Fruit fly (Drosophila melanogaster): ENCODE measurements around the gene CG8891.

The CG8891 gene

dm6 chr2L:4936325-4936869 lies 42.8 kb downstream of the CG8891 start, which contains the start of gene hoe2:
hoe2 (minus strand) TSS chr2L:4936450.
- TF ChIP-seq dmrt93B (GFP tag; optimal IDR thresholded peaks at IDR 0.05) (no peak), OdsH (GFP tag; optimal IDR thresholded peaks at IDR 0.05) (no peak), Sp1 (GFP tag; optimal IDR thresholded peaks at IDR 0.05) (no peak), rgr (GFP tag; optimal IDR thresholded peaks at IDR 0.05) (no peak), N (GFP tag; optimal IDR thresholded peaks at IDR 0.05) (no peak), lola (GFP tag; optimal IDR thresholded peaks at IDR 0.05) (no peak)

dm6 chr2L:4932284-4932683 lies 46.9 kb downstream of the CG8891 start, which contains the start of gene hoe1:
hoe1 (minus strand) TSS chr2L:4932384.
- no peak for TF ChIP-seq psq (GFP tag; optimal IDR thresholded peaks at IDR 0.05)
- TF ChIP-seq foxo (GFP tag; optimal IDR thresholded peaks at IDR 0.05), result no peak
- TF ChIP-seq Jra (GFP tag; optimal IDR thresholded peaks at IDR 0.05), result no peak
- TF ChIP-seq sv (GFP tag; optimal IDR thresholded peaks at IDR 0.05), result no peak
- TF ChIP-seq h (GFP tag; optimal IDR thresholded peaks at IDR 0.05), result no peak
- TF ChIP-seq Abd-B (GFP tag; optimal IDR thresholded peaks at IDR 0.05), result no peak
- TF ChIP-seq HLH106 (tag; optimal IDR thresholded peaks at IDR 0.05), result no peak
- TF ChIP-seq GATAd (GFP tag; optimal IDR thresholded peaks at IDR 0.05), result no peak
- TF ChIP-seq Dif (GFP tag; optimal IDR thresholded peaks at IDR 0.05; ENCODE audit: partially characterized antibody), result no peak
- no peak for TF ChIP-seq Hr78 (GFP tag; optimal IDR thresholded peaks at IDR 0.05)
- no peak for TF ChIP-seq fru (GFP tag; optimal IDR thresholded peaks at IDR 0.05)
- no peak for TF ChIP-seq OdsH (GFP tag; optimal IDR thresholded peaks at IDR 0.05)
- TF ChIP-seq dl (GFP tag; optimal IDR thresholded peaks at IDR 0.05; ENCODE audit: insufficient read depth in 1 of 2, partially characterized antibody in 2 of 2), result no peak
- no peak for TF ChIP-seq Dfd (GFP tag; optimal IDR thresholded peaks at IDR 0.05)

- no peak for TF ChIP-seq Myc (optimal IDR thresholded peaks at IDR 0.05)
- no peak for TF ChIP-seq fru (GFP tag; optimal IDR thresholded peaks at IDR 0.05)
Observed at dm6 chr2L:4930541-4930940, 48.6 kb downstream of the CG8891 start.
